Worm (Caenorhabditis elegans): ENCODE results near the gene ZK507.1.

- no peak for TF ChIP-seq flt-1 (GFP tag; IDR thresholded peaks at IDR 0.05)
- TF ChIP-seq klf-2 (GFP tag; conservative IDR thresholded peaks at IDR 0.05), result no peak
- TF ChIP-seq tab-1 (GFP tag; IDR thresholded peaks at IDR 0.05), result no peak
- no peak for TF ChIP-seq cog-1 (tag; optimal IDR thresholded peaks at IDR 0.05)
- no peak for TF ChIP-seq ref-1 (GFP tag; conservative IDR thresholded peaks at IDR 0.05)
- TF ChIP-seq ztf-23 (GFP tag; IDR thresholded peaks at IDR 0.05), result no peak
- no peak for TF ChIP-seq T22C8.4 (GFP tag; IDR thresholded peaks at IDR 0.05)
Measured at ce11 chrIII:9051119-9051597, 50.0 kb downstream of the ZK507.1 start.

Measured in whole organism, midembryonic.